Worm (Caenorhabditis elegans) whole organism, mixed stage, embryonic: ENCODE results near the gene C33E10.8.

ENCODE experiments used
- ceh-39 ChIP-seq: fragments of 150-350 bp; optimal IDR thresholded peaks from 2 replicates; lab custom pipeline; 2014; ENCODE audit warnings: missing biosample characterization, missing genetic modification characterization
- flh-1 ChIP-seq: fragments of 200-800 bp; sonication (Bioruptor generic); optimal IDR thresholded peaks from 2 replicates; lab custom pipeline; 2018; ENCODE audit warnings: mild to moderate bottlenecking, missing genetic modification characterization, moderate library complexity, missing compliant biosample characterization
- lin-32 ChIP-seq: fragments of 200-800 bp; sonication (Bioruptor generic); optimal IDR thresholded peaks from 2 replicates; lab custom pipeline; 2018; ENCODE audit warnings: mild to moderate bottlenecking, missing genetic modification characterization, missing compliant biosample characterization
- lsy-2 ChIP-seq: fragments of 150-350 bp; optimal IDR thresholded peaks from 2 replicates; lab custom pipeline; 2014; ENCODE audit warnings: missing biosample characterization, missing genetic modification characterization
- mep-1 ChIP-seq: fragments of 150-350 bp; optimal IDR thresholded peaks from 2 replicates; lab custom pipeline; 2017; ENCODE audit warnings: missing biosample characterization, missing genetic modification reagents, missing genetic modification characterization, inconsistent platforms
- nhr-76 ChIP-seq: sonication (generic microtip); optimal IDR thresholded peaks from 2 replicates; lab custom pipeline; 2017; ENCODE audit warnings: missing biosample characterization, missing genetic modification characterization

DNA sequence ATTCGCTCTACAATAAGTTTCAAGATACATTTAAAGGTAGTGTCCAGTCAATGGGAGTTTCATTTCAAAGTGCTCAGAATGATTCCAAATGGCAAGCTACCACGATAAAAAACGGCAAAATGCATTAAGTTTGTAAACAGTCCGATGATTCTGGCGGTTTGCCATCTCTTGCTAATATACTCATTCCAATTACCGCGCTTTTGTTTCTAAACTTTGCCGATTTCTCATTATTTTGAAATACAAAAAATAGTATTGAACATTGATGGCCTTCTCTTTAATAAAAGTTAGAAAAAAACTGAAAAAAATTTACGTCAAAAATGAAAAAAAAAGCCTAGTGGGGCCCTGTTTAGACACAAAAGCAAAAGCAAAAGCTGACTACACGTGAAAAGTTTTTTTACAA lies 609 bp downstream of the C33E10.8 start:
- TF ChIP-seq nhr-76 (tag; lab: Kevin White, UChicago): no peak
- TF ChIP-seq mep-1 (tag; lab: Kevin White, UChicago): no peak
- TF ChIP-seq ceh-39 (tag; lab: Kevin White, UChicago): no peak
- no peak for TF ChIP-seq flh-1 (GFP tag; lab: Kevin White, UChicago)
- no peak for TF ChIP-seq lsy-2
- no peak for TF ChIP-seq lin-32 (GFP tag; lab: Kevin White, UChicago)
